Fruit fly (Drosophila melanogaster) whole organism, embryonic: ENCODE results near the gene Mbs.

Experiments used
- B-H2 ChIP-seq: fragments of 200-800 bp; sonication (Bioruptor generic); optimal IDR thresholded peaks from 2 replicates; lab custom pipeline; 2018; ENCODE audit warnings: missing biosample characterization, mild to moderate bottlenecking, missing genetic modification characterization
- BEAF-32 ChIP-seq: fragments of 200-800 bp; sonication (Bioruptor generic); optimal IDR thresholded peaks from 3 replicates; lab custom pipeline; 2017; ENCODE audit warnings: missing biosample characterization, missing genetic modification characterization, mild to moderate bottlenecking, moderate library complexity, missing genetic modification reagents
- CG10431 ChIP-seq: fragments of 200-800 bp; sonication (Bioruptor generic); optimal IDR thresholded peaks from 3 replicates; lab custom pipeline; 2018; ENCODE audit warnings: missing biosample characterization, mild to moderate bottlenecking, missing genetic modification characterization
- CG11398 ChIP-seq: fragments of 200-800 bp; sonication (Bioruptor generic); optimal IDR thresholded peaks from 2 replicates; lab custom pipeline; 2016; ENCODE audit warnings: missing biosample characterization, missing genetic modification characterization
- CG12236 ChIP-seq: fragments of 200-800 bp; sonication (Bioruptor generic); optimal IDR thresholded peaks from 2 replicates; lab custom pipeline; 2016; ENCODE audit warnings: missing biosample characterization, missing genetic modification characterization
- CG12391 ChIP-seq: fragments of 200-800 bp; sonication (Bioruptor generic); optimal IDR thresholded peaks from 3 replicates; lab custom pipeline; 2018; ENCODE audit warnings: missing biosample characterization, mild to moderate bottlenecking, missing genetic modification characterization, moderate library complexity
- CG13296 ChIP-seq: fragments of 200-800 bp; sonication (Bioruptor generic); optimal IDR thresholded peaks from 3 replicates; lab custom pipeline; 2018; ENCODE audit warnings: missing biosample characterization, mild to moderate bottlenecking, missing genetic modification characterization
- CG31388 ChIP-seq: fragments of 200-800 bp; sonication (Bioruptor generic); optimal IDR thresholded peaks from 2 replicates; lab custom pipeline; 2016; ENCODE audit warnings: missing biosample characterization, missing genetic modification characterization
- CG34376 ChIP-seq: fragments of 200-800 bp; sonication (Bioruptor generic); optimal IDR thresholded peaks from 2 replicates; lab custom pipeline; 2018; ENCODE audit warnings: missing biosample characterization, mild to moderate bottlenecking, missing genetic modification characterization
- CG4854 ChIP-seq: fragments of 200-800 bp; sonication (Bioruptor generic); optimal IDR thresholded peaks from 2 replicates; lab custom pipeline; 2016; ENCODE audit warnings: missing biosample characterization, missing genetic modification characterization, inconsistent platforms
- CG5953 ChIP-seq: fragments of 200-800 bp; sonication (Bioruptor generic); IDR thresholded peaks from 2 replicates; pipeline ENCODE4 v1.3.6; 2022; ENCODE audit warnings: missing biosample characterization, missing genetic modification characterization
- CG7357 ChIP-seq: fragments of 200-800 bp; sonication (Bioruptor generic); IDR thresholded peaks from 3 replicates; pipeline ENCODE4 v1.3.6; 2022; ENCODE audit warnings: missing biosample characterization, missing genetic modification characterization
- CG8281 ChIP-seq: fragments of 200-800 bp; sonication (Bioruptor generic); optimal IDR thresholded peaks from 2 replicates; lab custom pipeline; 2018; ENCODE audit warnings: missing biosample characterization, mild to moderate bottlenecking, missing genetic modification characterization, moderate library complexity
- CG8478 ChIP-seq: fragments of >200 bp; optimal IDR thresholded peaks from 2 replicates; lab custom pipeline; 2018
- D ChIP-seq, 2 experiments: fragments of 200-800 bp in 1 of 2; fragments of >200 bp in 1 of 2; sonication (Bioruptor generic) in 1 of 2; optimal IDR thresholded peaks; 2 replicates in 1 of 2; 3 replicates in 1 of 2; lab custom pipeline; 2017; ENCODE audit warnings: mild to moderate bottlenecking in 1 of 2, missing biosample characterization in 1 of 2, missing genetic modification characterization in 1 of 2, missing genetic modification reagents in 1 of 2
- D19A ChIP-seq: fragments of 200-800 bp; optimal IDR thresholded peaks from 3 replicates; lab custom pipeline; 2019; ENCODE audit warnings: missing biosample characterization, mild to moderate bottlenecking, missing genetic modification characterization, moderate library complexity
- Ets97D ChIP-seq: fragments of 200-800 bp; sonication (Bioruptor generic); optimal IDR thresholded peaks from 3 replicates; lab custom pipeline; 2016; ENCODE audit warnings: missing biosample characterization, missing genetic modification characterization
- Fer1 ChIP-seq: fragments of 200-800 bp; sonication (Bioruptor generic); optimal IDR thresholded peaks from 2 replicates; lab custom pipeline; 2017; ENCODE audit warnings: missing biosample characterization, mild to moderate bottlenecking, missing genetic modification characterization
- GATAe ChIP-seq: fragments of 200-800 bp; sonication (Bioruptor generic); conservative IDR thresholded peaks from 2 replicates; pipeline ENCODE4 v1.3.6; 2022; ENCODE audit warnings: missing biosample characterization, missing genetic modification characterization
- Hand ChIP-seq: fragments of 200-800 bp; sonication (Bioruptor generic); optimal IDR thresholded peaks from 2 replicates; lab custom pipeline; 2017; ENCODE audit warnings: mild to moderate bottlenecking, missing biosample characterization, missing genetic modification reagents, missing genetic modification characterization
- Med ChIP-seq: fragments of 200-800 bp; sonication (Bioruptor generic); peaks from one replicate; lab custom pipeline; 2016; ENCODE audit warnings: missing biosample characterization, missing genetic modification characterization, mild to moderate bottlenecking, inconsistent platforms, moderate library complexity
- Mes4 ChIP-seq: fragments of 200-800 bp; sonication (Bioruptor generic); optimal IDR thresholded peaks from 2 replicates; lab custom pipeline; 2016; ENCODE audit warnings: missing biosample characterization, missing genetic modification characterization
- Nf-YB ChIP-seq: fragments of 200-800 bp; sonication (Bioruptor generic); optimal IDR thresholded peaks from 3 replicates; lab custom pipeline; 2019; ENCODE audit warnings: missing biosample characterization, mild to moderate bottlenecking, missing genetic modification characterization, moderate library complexity
- Vsx1 ChIP-seq: fragments of 200-800 bp; sonication (Bioruptor generic); optimal IDR thresholded peaks from 2 replicates; lab custom pipeline; 2017; ENCODE audit warnings: missing biosample characterization, mild to moderate bottlenecking, missing genetic modification characterization, missing genetic modification reagents
- ab ChIP-seq: fragments of 200-800 bp; sonication (Bioruptor generic); optimal IDR thresholded peaks from 2 replicates; lab custom pipeline; 2016; ENCODE audit warnings: missing biosample characterization, missing genetic modification characterization
- amos ChIP-seq: fragments of 200-800 bp; sonication (Bioruptor generic); IDR thresholded peaks from 2 replicates; pipeline ENCODE4 v1.3.6; 2022; ENCODE audit warnings: missing biosample characterization, missing genetic modification characterization; ENCODE audit not compliant: partially characterized antibody
- cad ChIP-seq: fragments of >200 bp; optimal IDR thresholded peaks from 2 replicates; lab custom pipeline; 2017; ENCODE audit warnings: missing biosample characterization, missing genetic modification characterization
- cato ChIP-seq: fragments of 200-800 bp; sonication (Bioruptor generic); optimal IDR thresholded peaks from 2 replicates; lab custom pipeline; 2016; ENCODE audit warnings: missing biosample characterization, missing genetic modification characterization, borderline replicate concordance
- disco-r ChIP-seq: fragments of 200-800 bp; sonication (Bioruptor generic); optimal IDR thresholded peaks from 2 replicates; lab custom pipeline; 2016; ENCODE audit warnings: missing biosample characterization, missing genetic modification characterization
- dpn ChIP-seq, 2 experiments: fragments of 200-800 bp; sonication (Bioruptor generic); optimal IDR thresholded peaks; 3 replicates each; lab custom pipeline; 2016; ENCODE audit warnings: missing biosample characterization in 2 of 2, missing genetic modification characterization in 2 of 2
- ems ChIP-seq: fragments of 200-800 bp; sonication (Bioruptor generic); optimal IDR thresholded peaks from 3 replicates; lab custom pipeline; 2016; ENCODE audit warnings: missing biosample characterization, missing genetic modification characterization
- eve ChIP-seq, 2 experiments: fragments of >200 bp; optimal IDR thresholded peaks; 2 replicates each; lab custom pipeline; 2017; ENCODE audit warnings: missing biosample characterization in 2 of 2, missing genetic modification characterization in 2 of 2
- gcm2 ChIP-seq: fragments of 200-800 bp; sonication (Bioruptor generic); optimal IDR thresholded peaks from 2 replicates; lab custom pipeline; 2016; ENCODE audit warnings: missing biosample characterization, missing genetic modification characterization
- gro ChIP-seq: fragments of 200-800 bp; sonication (Bioruptor generic); optimal IDR thresholded peaks from 2 replicates; lab custom pipeline; 2016; ENCODE audit warnings: missing biosample characterization, missing genetic modification characterization
- gsb-n ChIP-seq: fragments of 200-800 bp; sonication (Bioruptor generic); optimal IDR thresholded peaks from 3 replicates; lab custom pipeline; 2018; ENCODE audit warnings: missing biosample characterization, mild to moderate bottlenecking, missing genetic modification characterization
- nau ChIP-seq: fragments of 200-800 bp; sonication (Bioruptor generic); optimal IDR thresholded peaks from 3 replicates; lab custom pipeline; 2017; ENCODE audit warnings: missing biosample characterization, mild to moderate bottlenecking, missing genetic modification characterization, missing genetic modification reagents
- nerfin-2 ChIP-seq: fragments of 200-800 bp; sonication (Bioruptor generic); IDR thresholded peaks from 2 replicates; pipeline ENCODE4 v1.3.6; 2022; ENCODE audit warnings: missing biosample characterization, missing genetic modification characterization; ENCODE audit not compliant: partially characterized antibody
- nom ChIP-seq: fragments of 200-800 bp; sonication (Bioruptor generic); optimal IDR thresholded peaks from 2 replicates; lab custom pipeline; 2017; ENCODE audit warnings: missing biosample characterization, missing genetic modification characterization, mild to moderate bottlenecking, moderate library complexity, missing genetic modification reagents
- onecut ChIP-seq: fragments of 200-800 bp; sonication (Bioruptor generic); IDR thresholded peaks from 2 replicates; pipeline ENCODE4 v1.3.6; 2022; ENCODE audit warnings: missing biosample characterization, missing genetic modification characterization
- otp ChIP-seq: fragments of 200-800 bp; sonication (Bioruptor generic); IDR thresholded peaks from 3 replicates; pipeline ENCODE4, ENCODE4 v1.3.6; 2022; ENCODE audit warnings: missing biosample characterization, missing genetic modification characterization
- salm ChIP-seq: fragments of 200-800 bp; sonication (Bioruptor generic); optimal IDR thresholded peaks from 2 replicates; lab custom pipeline; 2018; ENCODE audit warnings: missing biosample characterization, mild to moderate bottlenecking, missing genetic modification characterization
- sna ChIP-seq: fragments of 200-800 bp; sonication (Bioruptor generic); IDR thresholded peaks from 2 replicates; pipeline ENCODE4 v1.3.6; 2022; ENCODE audit warnings: missing biosample characterization, missing genetic modification characterization; ENCODE audit not compliant: partially characterized antibody
- so ChIP-seq: fragments of 200-800 bp; sonication (Bioruptor generic); IDR thresholded peaks from 3 replicates; pipeline ENCODE4 v1.3.6; 2022; ENCODE audit warnings: missing biosample characterization, missing genetic modification characterization
- sr ChIP-seq: fragments of 200-800 bp; sonication (Bioruptor generic); IDR thresholded peaks from 3 replicates; pipeline ENCODE4 v1.3.6; 2022; ENCODE audit warnings: missing biosample characterization, missing genetic modification characterization
- ssp ChIP-seq: fragments of 200-800 bp; sonication (Bioruptor generic); IDR thresholded peaks from 2 replicates; pipeline ENCODE4 v1.3.6; 2022; ENCODE audit warnings: missing biosample characterization, missing genetic modification characterization
- stwl ChIP-seq: fragments of 200-800 bp; sonication (Bioruptor generic); optimal IDR thresholded peaks from 3 replicates; lab custom pipeline; 2018; ENCODE audit warnings: missing biosample characterization, mild to moderate bottlenecking, missing genetic modification characterization, moderate library complexity
- sug ChIP-seq: fragments of 200-800 bp; optimal IDR thresholded peaks from 2 replicates; lab custom pipeline; 2019; ENCODE audit warnings: missing biosample characterization, mild to moderate bottlenecking, missing genetic modification characterization, moderate library complexity
- tap ChIP-seq: fragments of 200-800 bp; optimal IDR thresholded peaks from 3 replicates; lab custom pipeline; 2019; ENCODE audit warnings: missing biosample characterization, mild to moderate bottlenecking, missing genetic modification characterization, moderate library complexity

Gene Mbs

dm6 chr3L:16049955-16050886 is 1.5 kb upstream of the Mbs start (continued):
- TF ChIP-seq Vsx1 (GFP tag; lab: Kevin White, UChicago) (no peak), B-H2 (GFP tag; lab: Kevin White, UChicago) (peak; percentile 63), nau (GFP tag; lab: Kevin White, UChicago) (peak; percentile 53), CG8281 (tag; lab: Kevin White, UChicago) (peak; percentile 8), disco-r (GFP tag; lab: Kevin White, UChicago) (no peak), amos (GFP tag; lab: Robert Waterston, UW) (no peak), cato (GFP tag; lab: Kevin White, UChicago) (no peak), cad (GFP tag; lab: Kevin White, UChicago) (no peak), nerfin-2 (GFP tag; lab: Robert Waterston, UW) (no peak), Hand (GFP tag; lab: Kevin White, UChicago) (peak; percentile 51), ems (GFP tag; lab: Kevin White, UChicago) (no peak), Med (GFP tag; lab: Kevin White, UChicago) (peak; percentile 49), sug (tag; lab: Kevin White, UChicago) (peak; percentile 63), onecut (GFP tag; lab: Robert Waterston, UW) (no peak; the same call in 1 of the 2 replicates), eve (GFP tag; optimal IDR thresholded peaks at IDR 0.05; lab: Kevin White, UChicago) (peak in 1 of 2 experiments; percentile 61), gsb-n (tag; lab: Kevin White, UChicago) (peak; percentile 3), nom (GFP tag; lab: Kevin White, UChicago) (peak; percentile 64), gcm2 (GFP tag; lab: Kevin White, UChicago) (no peak), Nf-YB (GFP tag; lab: Kevin White, UChicago) (peak; percentile 33), CG5953 (GFP tag; lab: Robert Waterston, UW) (no peak), CG31388 (GFP tag; lab: Kevin White, UChicago) (no peak), tap (tag; lab: Kevin White, UChicago) (peak; percentile 16), CG13296 (GFP tag; lab: Kevin White, UChicago) (peak; percentile 71), CG4854 (GFP tag; lab: Kevin White, UChicago) (no peak), CG7357 (GFP tag; lab: Robert Waterston, UW) (no peak), so (GFP tag; lab: Robert Waterston, UW) (peak; percentile 8; the same call in 1 of the 3 replicates), sr (GFP tag; lab: Robert Waterston, UW) (0 out of 3 replicates have a peak, but pooled peaks have one; percentile 11), salm (tag; lab: Kevin White, UChicago) (peak; percentile 34), CG8478 (lab: Kevin White, UChicago) (no peak), D (optimal IDR thresholded peaks at IDR 0.05; lab: Kevin White, UChicago) (peak; percentile 3), D (GFP tag; optimal IDR thresholded peaks at IDR 0.05; lab: Kevin White, UChicago) (no peak), CG10431 (peak; percentile 22), sna (GFP tag; lab: Robert Waterston, UW) (0 out of 2 replicates have a peak, but pooled peaks have one; percentile 15), Mes4 (GFP tag; lab: Kevin White, UChicago) (no peak), CG34376 (peak; percentile 95), D19A (tag; lab: Kevin White, UChicago) (peak; percentile 24), ab (GFP tag; lab: Kevin White, UChicago) (no peak), Fer1 (GFP tag; lab: Kevin White, UChicago) (peak; percentile 62), gro (GFP tag; lab: Kevin White, UChicago) (no peak), BEAF-32 (GFP tag; lab: Kevin White, UChicago) (no peak), CG12391 (tag; lab: Kevin White, UChicago) (peak; percentile 22), GATAe (GFP tag; lab: Robert Waterston, UW) (peak; percentile 90), CG12236 (GFP tag; lab: Kevin White, UChicago) (no peak), stwl (tag; lab: Kevin White, UChicago) (no peak), dpn (GFP tag; optimal IDR thresholded peaks at IDR 0.05; lab: Kevin White, UChicago) (peak in 1 of 2 experiments; percentile 10), ssp (no peak), otp (GFP tag; lab: Robert Waterston, UW) (0 out of 3 replicates have a peak, but pooled peaks have one; percentile 17), CG11398 (GFP tag; lab: Kevin White, UChicago) (peak; percentile 6), Ets97D (GFP tag; lab: Kevin White, UChicago) (no peak)
